Worm (Caenorhabditis elegans): ENCODE measurements around the gene Y82E9BL.1.

The Y82E9BL.1 gene

DNA sequence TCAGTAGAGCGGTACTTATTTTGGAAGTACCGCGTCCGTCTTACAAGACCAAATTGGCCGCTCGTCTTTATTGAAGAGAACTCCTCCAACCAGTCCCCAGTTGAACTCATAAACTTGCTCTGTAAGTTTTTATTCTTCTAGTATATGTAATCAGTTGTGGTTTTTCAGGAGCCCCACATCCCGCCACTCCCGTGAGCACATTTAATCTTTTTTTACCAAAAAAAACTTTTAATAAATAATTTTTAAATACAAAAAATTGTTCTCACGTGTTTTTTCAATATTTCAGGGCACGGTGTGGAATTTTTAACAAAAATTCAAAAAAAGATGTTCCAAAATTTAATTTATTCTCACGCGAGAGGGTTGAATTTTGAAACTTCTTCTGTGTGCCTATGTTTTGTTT lies 30.7 kb downstream of the Y82E9BL.1 start, which contains the start of gene fbxa-14:
Gene fbxa-14 (minus strand): TSS at position 101 of the 400 bp plus-strand sequence.
- TF ChIP-seq tbx-37 (GFP tag; conservative IDR thresholded peaks at IDR 0.05) (no peak), hnd-1 (tag; optimal IDR thresholded peaks at IDR 0.05) (no peak), tra-4 (tag; optimal IDR thresholded peaks at IDR 0.05) (no peak), hmg-4 (GFP tag; optimal IDR thresholded peaks at IDR 0.05) (no peak), pes-1 (GFP tag; IDR thresholded peaks at IDR 0.05) (no peak), scrt-1 (GFP tag; IDR thresholded peaks at IDR 0.05) (no peak), tbx-11 (GFP tag; IDR thresholded peaks at IDR 0.05) (no peak), ceh-36 (tag; optimal IDR thresholded peaks at IDR 0.05) (no peak), aly-1 (tag; optimal IDR thresholded peaks at IDR 0.05) (no peak), ama-1 (optimal IDR thresholded peaks at IDR 0.05) (no peak)

DNA sequence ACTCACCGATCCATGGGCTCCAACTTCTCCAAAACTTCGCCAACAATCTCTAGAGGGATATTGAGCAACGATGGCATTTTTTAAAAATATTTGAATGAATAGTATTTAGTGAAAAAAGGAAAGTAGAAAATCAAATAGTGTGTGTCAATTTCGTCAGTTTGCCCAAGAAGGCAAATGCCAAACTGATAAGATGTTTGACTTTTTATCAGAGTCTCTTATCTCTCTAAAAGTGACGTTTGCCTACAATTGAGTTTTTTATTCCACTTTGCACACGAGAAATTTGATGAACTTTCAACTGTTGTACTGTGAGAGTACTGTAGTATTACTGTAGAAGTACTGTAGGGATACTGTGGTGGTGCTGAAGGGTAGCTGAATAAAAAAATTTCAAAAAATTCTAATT lies 31.7 kb downstream of the Y82E9BL.1 start:
- TF ChIP-seq scrt-1 (GFP tag; IDR thresholded peaks at IDR 0.05) (no peak), hmbx-1 (tag; optimal IDR thresholded peaks at IDR 0.05) (no peak), ama-1 (optimal IDR thresholded peaks at IDR 0.05) (no peak), tra-4 (tag; optimal IDR thresholded peaks at IDR 0.05) (no peak), ceh-36 (tag; optimal IDR thresholded peaks at IDR 0.05) (no peak), ceh-13 (GFP tag; optimal IDR thresholded peaks at IDR 0.05) (no peak), F13C5.2 (tag; optimal IDR thresholded peaks at IDR 0.05) (no peak), B0310.2 (tag; optimal IDR thresholded peaks at IDR 0.05) (no peak), sea-1 (GFP tag; conservative IDR thresholded peaks at IDR 0.05) (no peak), hnd-1 (tag; optimal IDR thresholded peaks at IDR 0.05) (no peak), tbx-11 (GFP tag; IDR thresholded peaks at IDR 0.05) (no peak), hmg-4 (GFP tag; optimal IDR thresholded peaks at IDR 0.05) (no peak), ets-7 (tag; optimal IDR thresholded peaks at IDR 0.05) (no peak), tbx-37 (GFP tag; conservative IDR thresholded peaks at IDR 0.05) (no peak), pes-1 (GFP tag; IDR thresholded peaks at IDR 0.05) (no peak), flt-1 (GFP tag; IDR thresholded peaks at IDR 0.05) (no peak), aly-1 (tag; optimal IDR thresholded peaks at IDR 0.05) (no peak)

DNA sequence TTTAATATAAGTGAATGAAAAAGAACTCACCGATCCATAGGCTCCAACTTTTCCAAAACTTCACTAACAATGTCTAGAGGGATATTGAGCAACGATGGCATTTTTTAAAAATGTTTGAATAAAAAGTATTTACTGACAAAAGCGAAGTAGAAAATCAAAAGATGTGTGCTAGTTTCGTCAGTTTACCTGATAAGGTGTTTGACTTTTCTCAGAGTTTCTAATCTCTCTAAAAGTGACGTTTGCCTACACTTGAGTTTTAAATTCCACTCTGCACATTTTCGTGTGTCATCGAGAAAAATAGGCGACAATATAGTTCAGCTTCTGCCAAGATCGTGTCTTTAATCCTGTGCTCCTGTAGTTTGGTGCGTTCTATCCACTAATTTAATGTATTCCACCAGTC lies 33.7 kb downstream of the Y82E9BL.1 start, which contains the start of gene fbxa-15:
Gene fbxa-15 (minus strand): TSS at position 101 of the 400 bp plus-strand sequence.
- TF ChIP-seq F13C5.2 (tag; optimal IDR thresholded peaks at IDR 0.05) (no peak), hnd-1 (tag; optimal IDR thresholded peaks at IDR 0.05) (no peak), tbx-11 (GFP tag; IDR thresholded peaks at IDR 0.05) (no peak)

DNA sequence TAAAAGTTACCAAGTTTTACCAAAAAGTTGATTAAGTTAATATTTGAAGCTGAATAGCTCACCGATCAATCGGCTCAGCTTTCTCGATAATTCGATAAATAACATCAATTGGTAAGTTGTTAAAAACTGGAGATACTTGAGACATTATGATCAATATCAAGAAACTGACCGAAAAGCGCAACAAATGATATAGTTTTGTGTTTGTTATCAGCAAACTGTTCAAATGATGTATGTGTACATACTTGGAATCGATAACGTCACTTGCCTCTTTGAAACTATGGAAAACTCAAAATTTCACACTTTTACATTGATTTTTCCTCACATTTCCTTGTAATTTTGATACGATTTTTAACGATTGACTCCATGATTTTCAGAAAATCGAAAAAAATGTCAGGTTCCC lies 40.2 kb downstream of the Y82E9BL.1 start, which contains the start of the genes fbxa-80 and fbxa-19:
Gene fbxa-80 (minus strand): TSS at position 173 of the 400 bp plus-strand sequence.
Gene fbxa-19 (plus strand): TSS at position 364 of the 400 bp plus-strand sequence.
- no peak for TF ChIP-seq hmg-4 (GFP tag; optimal IDR thresholded peaks at IDR 0.05)
- no peak for TF ChIP-seq F13C5.2 (tag; optimal IDR thresholded peaks at IDR 0.05)
- no peak for TF ChIP-seq tbx-11 (GFP tag; IDR thresholded peaks at IDR 0.05)
- no peak for TF ChIP-seq hnd-1 (tag; optimal IDR thresholded peaks at IDR 0.05)
- TF ChIP-seq aly-1 (tag; optimal IDR thresholded peaks at IDR 0.05): no peak
- no peak for TF ChIP-seq pes-1 (GFP tag; IDR thresholded peaks at IDR 0.05)
- no peak for TF ChIP-seq ets-7 (tag; optimal IDR thresholded peaks at IDR 0.05)
- TF ChIP-seq ceh-36 (tag; optimal IDR thresholded peaks at IDR 0.05): no peak
- TF ChIP-seq tbx-37 (GFP tag; conservative IDR thresholded peaks at IDR 0.05): no peak
- no peak for TF ChIP-seq ama-1 (optimal IDR thresholded peaks at IDR 0.05)
- no peak for TF ChIP-seq tra-4 (tag; optimal IDR thresholded peaks at IDR 0.05)
- no peak for TF ChIP-seq sea-1 (GFP tag; conservative IDR thresholded peaks at IDR 0.05)
- TF ChIP-seq hmbx-1 (tag; optimal IDR thresholded peaks at IDR 0.05): no peak
- no peak for TF ChIP-seq ceh-13 (GFP tag; optimal IDR thresholded peaks at IDR 0.05)
- no peak for TF ChIP-seq B0310.2 (tag; optimal IDR thresholded peaks at IDR 0.05)
- TF ChIP-seq flt-1 (GFP tag; IDR thresholded peaks at IDR 0.05): no peak
- no peak for TF ChIP-seq scrt-1 (GFP tag; IDR thresholded peaks at IDR 0.05)

DNA sequence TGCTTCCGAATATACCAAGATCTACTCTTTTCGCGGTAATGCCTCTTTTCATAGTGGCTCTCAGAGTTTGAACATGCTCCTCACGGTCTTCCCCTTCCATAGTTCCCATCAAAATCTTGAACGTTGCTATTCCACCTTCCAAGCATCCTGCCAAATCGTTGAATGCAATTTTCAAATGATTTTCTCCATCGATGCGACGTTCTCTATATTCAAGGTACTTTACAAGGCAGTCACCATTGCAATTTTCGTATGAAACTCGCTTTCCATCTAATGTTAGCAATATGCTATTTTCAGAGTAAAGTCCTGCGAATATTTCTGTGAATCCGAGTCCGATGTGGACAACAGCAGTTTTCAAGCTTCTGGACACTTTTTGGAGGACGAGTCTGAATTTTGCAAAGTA lies 40.9 kb downstream of the Y82E9BL.1 start:
- TF ChIP-seq aly-1 (tag; optimal IDR thresholded peaks at IDR 0.05) (no peak), hmbx-1 (tag; optimal IDR thresholded peaks at IDR 0.05) (no peak), tbx-11 (GFP tag; IDR thresholded peaks at IDR 0.05) (no peak), ceh-36 (tag; optimal IDR thresholded peaks at IDR 0.05) (no peak), tbx-37 (GFP tag; conservative IDR thresholded peaks at IDR 0.05) (no peak), sea-1 (GFP tag; conservative IDR thresholded peaks at IDR 0.05) (no peak), hmg-4 (GFP tag; optimal IDR thresholded peaks at IDR 0.05) (no peak), hnd-1 (tag; optimal IDR thresholded peaks at IDR 0.05) (no peak), tra-4 (tag; optimal IDR thresholded peaks at IDR 0.05) (no peak), B0310.2 (tag; optimal IDR thresholded peaks at IDR 0.05) (no peak), F13C5.2 (tag; optimal IDR thresholded peaks at IDR 0.05) (no peak), ceh-13 (GFP tag; optimal IDR thresholded peaks at IDR 0.05) (no peak), ama-1 (optimal IDR thresholded peaks at IDR 0.05) (no peak), ets-7 (tag; optimal IDR thresholded peaks at IDR 0.05) (no peak), flt-1 (GFP tag; IDR thresholded peaks at IDR 0.05) (no peak), scrt-1 (GFP tag; IDR thresholded peaks at IDR 0.05) (no peak), pes-1 (GFP tag; IDR thresholded peaks at IDR 0.05) (no peak)

DNA sequence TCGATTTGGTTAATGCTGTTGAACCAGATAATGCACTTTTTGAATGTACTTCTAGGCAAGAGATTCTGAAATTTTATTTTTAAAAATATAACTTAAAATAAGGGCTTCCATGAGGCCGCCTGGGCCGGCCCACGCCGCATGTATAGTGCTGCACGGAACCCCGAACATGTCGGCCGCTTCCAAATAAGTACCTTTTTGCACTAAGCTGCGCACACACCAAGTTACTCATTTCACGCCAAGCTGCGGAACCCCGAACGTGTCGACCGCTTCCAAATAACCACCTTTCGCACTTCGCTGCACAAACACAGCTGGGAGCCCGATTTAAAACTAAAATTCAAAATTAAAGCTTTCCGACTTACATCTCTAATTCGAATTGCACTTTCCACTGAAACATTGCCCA lies 43.9 kb downstream of the Y82E9BL.1 start:
- TF ChIP-seq hmbx-1 (tag; optimal IDR thresholded peaks at IDR 0.05) (no peak), hnd-1 (tag; optimal IDR thresholded peaks at IDR 0.05) (no peak), B0310.2 (tag; optimal IDR thresholded peaks at IDR 0.05) (no peak), ama-1 (optimal IDR thresholded peaks at IDR 0.05) (no peak), pes-1 (GFP tag; IDR thresholded peaks at IDR 0.05) (no peak), hmg-4 (GFP tag; optimal IDR thresholded peaks at IDR 0.05) (no peak), flt-1 (GFP tag; IDR thresholded peaks at IDR 0.05) (no peak), tbx-11 (GFP tag; IDR thresholded peaks at IDR 0.05) (no peak), ets-7 (tag; optimal IDR thresholded peaks at IDR 0.05) (no peak), tbx-37 (GFP tag; conservative IDR thresholded peaks at IDR 0.05) (no peak)

DNA sequence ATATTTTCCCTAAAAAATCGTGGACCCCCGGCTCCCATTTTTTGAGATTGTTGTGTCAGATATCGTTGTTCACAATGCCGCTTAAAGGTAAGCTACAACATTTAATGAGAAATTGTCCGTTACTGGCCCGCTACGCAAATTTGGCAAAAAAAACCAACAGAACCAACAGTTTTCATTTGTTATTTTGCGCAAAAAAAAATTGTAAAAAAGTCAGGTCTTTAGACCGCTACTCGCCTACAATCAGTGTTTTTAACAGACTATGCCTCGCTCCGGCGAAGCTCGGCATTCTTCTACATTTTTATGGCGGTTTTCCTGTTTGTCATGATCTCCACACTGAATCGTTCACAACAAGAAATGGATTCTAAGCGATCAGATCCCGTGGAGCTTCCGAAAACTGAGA lies 46.3 kb downstream of the Y82E9BL.1 start, which contains the start of gene Y82E9BL.12:
Gene Y82E9BL.12 (plus strand): TSS at position 301 of the 400 bp plus-strand sequence.
- TF ChIP-seq ceh-36 (tag; optimal IDR thresholded peaks at IDR 0.05) (no peak), ets-7 (tag; optimal IDR thresholded peaks at IDR 0.05) (no peak), F13C5.2 (tag; optimal IDR thresholded peaks at IDR 0.05) (no peak), hmg-4 (GFP tag; optimal IDR thresholded peaks at IDR 0.05) (no peak), flt-1 (GFP tag; IDR thresholded peaks at IDR 0.05) (no peak), tbx-37 (GFP tag; conservative IDR thresholded peaks at IDR 0.05) (no peak), aly-1 (tag; optimal IDR thresholded peaks at IDR 0.05) (no peak), sea-1 (GFP tag; conservative IDR thresholded peaks at IDR 0.05) (no peak), scrt-1 (GFP tag; IDR thresholded peaks at IDR 0.05) (no peak), pes-1 (GFP tag; IDR thresholded peaks at IDR 0.05) (no peak), tra-4 (tag; optimal IDR thresholded peaks at IDR 0.05) (no peak), tbx-11 (GFP tag; IDR thresholded peaks at IDR 0.05) (no peak), ceh-13 (GFP tag; optimal IDR thresholded peaks at IDR 0.05) (no peak), hmbx-1 (tag; optimal IDR thresholded peaks at IDR 0.05) (no peak), hnd-1 (tag; optimal IDR thresholded peaks at IDR 0.05) (no peak), B0310.2 (tag; optimal IDR thresholded peaks at IDR 0.05) (no peak), ama-1 (optimal IDR thresholded peaks at IDR 0.05) (no peak)
